Worm (Caenorhabditis elegans) whole organism, L1 larva: Measurements from ENCODE around the gene F10G7.12.
A peak's percentile ranks its signal among the peaks of the same experiment; 100 is the strongest.

Experiments
- C04F5.9 ChIP-seq: sonication (generic microtip); optimal IDR thresholded peaks from 2 replicates; lab custom pipeline; 2016; ENCODE audit warnings: missing genetic modification characterization, missing compliant biosample characterization
- C16A3.4 ChIP-seq: fragments of 150-350 bp; optimal IDR thresholded peaks from 2 replicates; lab custom pipeline; 2014; ENCODE audit warnings: missing biosample characterization, missing genetic modification characterization
- Y116A8C.19 ChIP-seq: sonication (generic microtip); optimal IDR thresholded peaks from 2 replicates; lab custom pipeline; 2016; ENCODE audit warnings: missing compliant biosample characterization, missing genetic modification characterization, borderline replicate concordance
- aly-2 ChIP-seq: fragments of 150-350 bp; optimal IDR thresholded peaks from 2 replicates; lab custom pipeline; 2014; ENCODE audit warnings: missing biosample characterization, missing genetic modification characterization
- ama-1 ChIP-seq: fragments of 150-350 bp; optimal IDR thresholded peaks from 2 replicates; lab custom pipeline; 2014
- ceh-63 ChIP-seq: fragments of 200-800 bp; sonication (Bioruptor generic); optimal IDR thresholded peaks from 2 replicates; lab custom pipeline; 2018; ENCODE audit warnings: mild to moderate bottlenecking, missing genetic modification characterization, missing compliant biosample characterization
- ceh-88 ChIP-seq: fragments of 200-800 bp; sonication (Bioruptor generic); IDR thresholded peaks from 2 replicates; pipeline ENCODE4 v1.3.6; 2022; ENCODE audit warnings: missing genetic modification characterization, missing compliant biosample characterization
- ces-1 ChIP-seq: fragments of 150-350 bp; optimal IDR thresholded peaks from 2 replicates; lab custom pipeline; 2014; ENCODE audit warnings: missing biosample characterization, missing genetic modification reagents, missing genetic modification characterization
- dsc-1 ChIP-seq: sonication (generic microtip); optimal IDR thresholded peaks from 2 replicates; lab custom pipeline; 2016; ENCODE audit warnings: mild to moderate bottlenecking, missing genetic modification characterization, missing compliant biosample characterization
- efl-1 ChIP-seq, 4 experiments: fragments of 150-350 bp; optimal IDR thresholded peaks in 3 of 4; peaks in 1 of 4; 1 replicate in 1 of 4; 2 replicates in 3 of 4; lab custom pipeline; 2014; ENCODE audit warnings: missing biosample characterization in 2 of 4, missing genetic modification characterization in 2 of 4, missing genetic modification reagents in 2 of 4
- efl-3 ChIP-seq: fragments of 200-800 bp; sonication (Bioruptor generic); optimal IDR thresholded peaks from 2 replicates; lab custom pipeline; 2018; ENCODE audit warnings: mild to moderate bottlenecking, missing genetic modification characterization, missing compliant biosample characterization
- elt-2 ChIP-seq: sonication (generic microtip); optimal IDR thresholded peaks from 2 replicates; lab custom pipeline; 2016; ENCODE audit warnings: missing genetic modification characterization, mild to moderate bottlenecking, inconsistent platforms, missing compliant biosample characterization, missing genetic modification reagents
- ets-5 ChIP-seq: fragments of 200-800 bp; sonication (Bioruptor generic); IDR thresholded peaks from 2 replicates; pipeline ENCODE4 v1.3.6; 2022; ENCODE audit warnings: missing genetic modification characterization, missing compliant biosample characterization
- fkh-10 ChIP-seq: sonication (generic microtip); optimal IDR thresholded peaks from 2 replicates; lab custom pipeline; 2017; ENCODE audit warnings: missing biosample characterization, missing genetic modification reagents, missing genetic modification characterization
- fkh-4 ChIP-seq: sonication (generic microtip); optimal IDR thresholded peaks from 2 replicates; lab custom pipeline; 2016; ENCODE audit warnings: missing compliant biosample characterization, missing genetic modification characterization, borderline replicate concordance
- fkh-8 ChIP-seq: sonication (generic microtip); optimal IDR thresholded peaks from 2 replicates; lab custom pipeline; 2016; ENCODE audit warnings: mild to moderate bottlenecking, missing genetic modification characterization, missing compliant biosample characterization
- irx-1 ChIP-seq: sonication (generic microtip); optimal IDR thresholded peaks from 2 replicates; lab custom pipeline; 2016; ENCODE audit warnings: missing genetic modification characterization, missing compliant biosample characterization
- lin-13 ChIP-seq: fragments of 150-350 bp; optimal IDR thresholded peaks from 2 replicates; lab custom pipeline; 2014; ENCODE audit warnings: missing biosample characterization, missing genetic modification reagents, missing genetic modification characterization
- lin-15B ChIP-seq: fragments of 150-350 bp; sonication (generic microtip); optimal IDR thresholded peaks from 3 replicates; lab custom pipeline; 2014; ENCODE audit warnings: missing biosample characterization, missing genetic modification characterization
- lin-35 ChIP-seq, 2 experiments: fragments of 150-350 bp; optimal IDR thresholded peaks; 2 replicates each; lab custom pipeline; 2014; ENCODE audit warnings: missing biosample characterization in 2 of 2, missing genetic modification characterization in 2 of 2, missing genetic modification reagents in 2 of 2
- lin-39 ChIP-seq: fragments of 150-350 bp; optimal IDR thresholded peaks from 2 replicates; lab custom pipeline; 2014; ENCODE audit warnings: missing biosample characterization, missing genetic modification reagents, missing genetic modification characterization
- lsy-2 ChIP-seq, 2 experiments: fragments of 150-350 bp; optimal IDR thresholded peaks; 2 replicates each; lab custom pipeline; 2014; ENCODE audit warnings: missing biosample characterization in 2 of 2, missing genetic modification characterization in 2 of 2
- mdl-1 ChIP-seq, 2 experiments: fragments of 150-350 bp; optimal IDR thresholded peaks; 2 replicates each; lab custom pipeline; 2014 to 2017; ENCODE audit warnings: missing biosample characterization in 2 of 2, missing genetic modification characterization in 2 of 2, inconsistent platforms in 1 of 2
- mef-2 ChIP-seq: fragments of 150-350 bp; optimal IDR thresholded peaks from 2 replicates; lab custom pipeline; 2014; ENCODE audit warnings: missing biosample characterization, missing genetic modification characterization
- nhr-11 ChIP-seq: fragments of 150-350 bp; optimal IDR thresholded peaks from 2 replicates; lab custom pipeline; 2014; ENCODE audit warnings: missing biosample characterization, missing genetic modification characterization
- nhr-19 ChIP-seq: fragments of 200-800 bp; sonication (Bioruptor generic); conservative IDR thresholded peaks from 2 replicates; pipeline ENCODE4 v1.3.6; 2022; ENCODE audit warnings: missing genetic modification characterization, missing compliant biosample characterization
- nhr-71 ChIP-seq: sonication (generic microtip); optimal IDR thresholded peaks from 2 replicates; lab custom pipeline; 2016; ENCODE audit warnings: mild to moderate bottlenecking, missing genetic modification characterization, moderate library complexity, missing compliant biosample characterization
- nhr-76 ChIP-seq: sonication (generic microtip); optimal IDR thresholded peaks from 2 replicates; lab custom pipeline; 2017; ENCODE audit warnings: missing biosample characterization, missing genetic modification characterization
- pag-3 ChIP-seq: sonication (generic microtip); optimal IDR thresholded peaks from 2 replicates; lab custom pipeline; 2017; ENCODE audit warnings: missing genetic modification characterization, mild to moderate bottlenecking, missing compliant biosample characterization, antibody characterized with exemption, borderline replicate concordance; ENCODE audit not compliant: insufficient read depth
- pax-3 ChIP-seq: fragments of 200-800 bp; sonication (Bioruptor generic); optimal IDR thresholded peaks from 2 replicates; lab custom pipeline; 2018; ENCODE audit warnings: mild to moderate bottlenecking, missing genetic modification characterization, moderate library complexity, missing compliant biosample characterization
- pqm-1 ChIP-seq: sonication (generic microtip); optimal IDR thresholded peaks from 3 replicates; lab custom pipeline; 2017; ENCODE audit warnings: missing biosample characterization, missing genetic modification characterization
- snpc-4 ChIP-seq: fragments of 150-350 bp; optimal IDR thresholded peaks from 2 replicates; lab custom pipeline; 2014; ENCODE audit warnings: missing biosample characterization, missing genetic modification characterization
- sptf-1 ChIP-seq: fragments of 150-350 bp; optimal IDR thresholded peaks from 2 replicates; lab custom pipeline; 2014; ENCODE audit warnings: missing biosample characterization, missing genetic modification characterization
- sup-37 ChIP-seq: fragments of 200-800 bp; sonication (Bioruptor generic); optimal IDR thresholded peaks from 2 replicates; lab custom pipeline; 2018; ENCODE audit warnings: mild to moderate bottlenecking, missing genetic modification characterization, missing compliant biosample characterization
- swsn-7 ChIP-seq: sonication (generic microtip); optimal IDR thresholded peaks from 2 replicates; lab custom pipeline; 2016; ENCODE audit warnings: missing genetic modification characterization, missing compliant biosample characterization
- tlp-1 ChIP-seq: fragments of 150-350 bp; optimal IDR thresholded peaks from 2 replicates; lab custom pipeline; 2014; ENCODE audit warnings: missing biosample characterization, missing genetic modification characterization
- unc-86 ChIP-seq: sonication (generic microtip); optimal IDR thresholded peaks from 2 replicates; lab custom pipeline; 2016; ENCODE audit warnings: missing genetic modification characterization, missing compliant biosample characterization
- unc-98 ChIP-seq: fragments of 200-800 bp; sonication (Bioruptor generic); IDR thresholded peaks from 2 replicates; pipeline ENCODE4 v1.3.6; 2022; ENCODE audit warnings: missing genetic modification characterization, missing compliant biosample characterization
- vab-15 ChIP-seq: sonication (generic microtip); optimal IDR thresholded peaks from 2 replicates; lab custom pipeline; 2017; ENCODE audit warnings: missing genotype, mild to moderate bottlenecking, missing genetic modification characterization, missing compliant biosample characterization
- ztf-11 ChIP-seq, 2 experiments: sonication (generic microtip); optimal IDR thresholded peaks; 2 replicates each; lab custom pipeline; 2016 to 2017; ENCODE audit warnings: missing genetic modification characterization in 2 of 2, missing biosample characterization in 1 of 2, missing compliant biosample characterization in 1 of 2
- ztf-4 ChIP-seq: fragments of 150-350 bp; optimal IDR thresholded peaks from 2 replicates; lab custom pipeline; 2014; ENCODE audit warnings: missing biosample characterization, missing genetic modification characterization

Gene F10G7.12

ce11 chrII:4673242-4673641, 16.3 kb upstream of the F10G7.12 start:
- TF ChIP-seq ets-5 = no peak
- TF ChIP-seq mef-2 (tag; lab: Kevin White, UChicago) = no peak
- no peak for TF ChIP-seq lin-35 (GFP tag; optimal IDR thresholded peaks at IDR 0.05; lab: Kevin White, UChicago)
- TF ChIP-seq C04F5.9 = no peak
- TF ChIP-seq nhr-71 (tag; lab: Kevin White, UChicago) = no peak
- TF ChIP-seq nhr-76 = no peak
- no peak for TF ChIP-seq lin-39 (tag; lab: Kevin White, UChicago)
- TF ChIP-seq lsy-2 (tag; optimal IDR thresholded peaks at IDR 0.05; lab: Kevin White, UChicago) = no peak
- no peak for TF ChIP-seq ces-1 (GFP tag; lab: Kevin White, UChicago)
- TF ChIP-seq sptf-1 (tag; lab: Kevin White, UChicago) = no peak
- TF ChIP-seq vab-15 (tag; lab: Kevin White, UChicago) = no peak
- TF ChIP-seq, all 84 proteins: peak for 0

- TF ChIP-seq swsn-7 (tag; lab: Kevin White, UChicago) (no peak), pag-3 (tag; lab: Kevin White, UChicago) (no peak), vab-15 (tag; lab: Kevin White, UChicago) (no peak), lin-13 (no peak), fkh-4 (tag; lab: Kevin White, UChicago) (no peak), ceh-63 (GFP tag; lab: Kevin White, UChicago) (no peak), efl-1 (optimal IDR thresholded peaks at IDR 0.05; lab: Kevin White, UChicago) (no peak), efl-1 (GFP tag; optimal IDR thresholded peaks at IDR 0.05 in 1 of 2; lab: Kevin White, UChicago) (peak in 1 of 2 experiments; percentile 63), ama-1 (peak; percentile 55), lin-15B (tag; lab: Kevin White, UChicago) (no peak), sptf-1 (tag; lab: Kevin White, UChicago) (no peak), fkh-10 (GFP tag; lab: Kevin White, UChicago) (no peak), Y116A8C.19 (no peak), C16A3.4 (tag; lab: Kevin White, UChicago) (no peak)
Measured at ce11 chrII:4673670-4674069, 15.9 kb upstream of the F10G7.12 start.

- TF ChIP-seq tlp-1 (peak; percentile 46), nhr-11 (tag; lab: Kevin White, UChicago) (no peak), nhr-19 (GFP tag; lab: Robert Waterston, UW) (no peak), fkh-10 (GFP tag; lab: Kevin White, UChicago) (no peak), unc-86 (tag; lab: Kevin White, UChicago) (no peak), fkh-8 (tag; lab: Kevin White, UChicago) (no peak), elt-2 (peak; percentile 99), pqm-1 (peak; percentile 32), efl-3 (GFP tag; lab: Kevin White, UChicago) (no peak), dsc-1 (tag; lab: Kevin White, UChicago) (no peak), snpc-4 (tag; lab: Kevin White, UChicago) (no peak), ceh-88 (no peak), irx-1 (tag; lab: Kevin White, UChicago) (no peak), mdl-1 (tag; optimal IDR thresholded peaks at IDR 0.05; lab: Kevin White, UChicago) (no peak), Y116A8C.19 (no peak)
Measured at ce11 chrII:4674188-4674587, 15.4 kb upstream of the F10G7.12 start.

- no peak for TF ChIP-seq aly-2
- no peak for TF ChIP-seq ztf-4 (tag; lab: Kevin White, UChicago)
- no peak for TF ChIP-seq sup-37 (GFP tag; lab: Kevin White, UChicago)
- TF ChIP-seq pax-3 (tag; lab: Kevin White, UChicago) = no peak
- TF ChIP-seq fkh-4 (tag; lab: Kevin White, UChicago) = no peak
- TF ChIP-seq ztf-11 (tag; optimal IDR thresholded peaks at IDR 0.05; lab: Kevin White, UChicago) = no peak
- no peak for TF ChIP-seq fkh-8 (tag; lab: Kevin White, UChicago)
- TF ChIP-seq ceh-88 = no peak
- TF ChIP-seq fkh-10 (GFP tag; lab: Kevin White, UChicago) = no peak
- no peak for TF ChIP-seq tlp-1
- TF ChIP-seq lsy-2 (tag; optimal IDR thresholded peaks at IDR 0.05; lab: Kevin White, UChicago) = no peak
- TF ChIP-seq unc-86 (tag; lab: Kevin White, UChicago) = no peak
- TF ChIP-seq snpc-4 (tag; lab: Kevin White, UChicago) = no peak
- no peak for TF ChIP-seq unc-98 (GFP tag; lab: Robert Waterston, UW)
- TF ChIP-seq ceh-63 (GFP tag; lab: Kevin White, UChicago) = no peak
Measured at ce11 chrII:4675481-4675880, 14.1 kb upstream of the F10G7.12 start, which contains the start of gene T05A7.3. T05A7.3 (plus strand) TSS chrII:4675781.
